Fruit fly (Drosophila melanogaster) whole organism, embryonic: ENCODE results near the gene CG43060.

ENCODE experiments used
- Antp ChIP-seq: fragments of 200-800 bp; sonication (Bioruptor generic); optimal IDR thresholded peaks from 3 replicates; lab custom pipeline; 2016; ENCODE audit warnings: missing biosample characterization, missing genetic modification characterization
- B-H2 ChIP-seq: fragments of 200-800 bp; sonication (Bioruptor generic); optimal IDR thresholded peaks from 2 replicates; lab custom pipeline; 2018; ENCODE audit warnings: missing biosample characterization, mild to moderate bottlenecking, missing genetic modification characterization
- CG10147 ChIP-seq: fragments of 200-800 bp; sonication (Bioruptor generic); optimal IDR thresholded peaks from 2 replicates; lab custom pipeline; 2019; ENCODE audit warnings: missing biosample characterization, mild to moderate bottlenecking, missing genetic modification characterization, moderate library complexity
- CG10543 ChIP-seq: fragments of 200-800 bp; sonication (Bioruptor generic); optimal IDR thresholded peaks from 3 replicates; lab custom pipeline; 2017; ENCODE audit warnings: missing biosample characterization, mild to moderate bottlenecking, missing genetic modification characterization, moderate library complexity
- CG1233 ChIP-seq: fragments of 200-800 bp; sonication (Bioruptor generic); optimal IDR thresholded peaks from 4 replicates; lab custom pipeline; 2018; ENCODE audit warnings: missing biosample characterization, mild to moderate bottlenecking, missing genetic modification characterization
- CG12769 ChIP-seq: fragments of 200-800 bp; sonication (Bioruptor generic); optimal IDR thresholded peaks from 2 replicates; lab custom pipeline; 2019; ENCODE audit warnings: missing biosample characterization, mild to moderate bottlenecking, missing genetic modification characterization, moderate library complexity
- CG13624 ChIP-seq: fragments of 200-800 bp; sonication (Bioruptor generic); optimal IDR thresholded peaks from 2 replicates; lab custom pipeline; 2016; ENCODE audit warnings: missing biosample characterization, missing genetic modification characterization
- CG14441 ChIP-seq: fragments of 200-800 bp; sonication (Bioruptor generic); IDR thresholded peaks from 2 replicates; pipeline ENCODE4 v1.3.6; 2022; ENCODE audit warnings: missing biosample characterization, missing genetic modification characterization
- CG14710 ChIP-seq: fragments of 200-800 bp; sonication (Bioruptor generic); optimal IDR thresholded peaks from 3 replicates; lab custom pipeline; 2019; ENCODE audit warnings: missing biosample characterization, mild to moderate bottlenecking, missing genetic modification characterization, moderate library complexity
- CG15479 ChIP-seq: fragments of 200-800 bp; sonication (Bioruptor generic); optimal IDR thresholded peaks from 3 replicates; lab custom pipeline; 2019; ENCODE audit warnings: missing biosample characterization, mild to moderate bottlenecking, missing genetic modification characterization, moderate library complexity
- CG16813 ChIP-seq: fragments of 200-800 bp; sonication (Bioruptor generic); IDR thresholded peaks from 3 replicates; pipeline ENCODE4 v1.3.6; 2022; ENCODE audit warnings: missing biosample characterization, missing genetic modification characterization; ENCODE audit not compliant: partially characterized antibody
- CG16815 ChIP-seq: fragments of 200-800 bp; sonication (Bioruptor generic); optimal IDR thresholded peaks from 3 replicates; lab custom pipeline; 2017; ENCODE audit warnings: missing biosample characterization, mild to moderate bottlenecking, missing genetic modification characterization
- CG17186 ChIP-seq: fragments of 200-800 bp; sonication (Bioruptor generic); optimal IDR thresholded peaks from 3 replicates; lab custom pipeline; 2017; ENCODE audit warnings: missing biosample characterization, missing genetic modification reagents, missing genetic modification characterization
- CG17361 ChIP-seq: fragments of 200-800 bp; sonication (Bioruptor generic); IDR thresholded peaks from 3 replicates; pipeline ENCODE4 v1.3.6; 2022; ENCODE audit warnings: missing biosample characterization, missing genetic modification characterization
- CG2678 ChIP-seq: fragments of 200-800 bp; sonication (Bioruptor generic); optimal IDR thresholded peaks from 3 replicates; lab custom pipeline; 2019; ENCODE audit warnings: missing biosample characterization, mild to moderate bottlenecking, missing genetic modification characterization, moderate library complexity
- CG32532 ChIP-seq: fragments of 200-800 bp; sonication (Bioruptor generic); IDR thresholded peaks from 2 replicates; pipeline ENCODE4 v1.3.6; 2022; ENCODE audit warnings: missing biosample characterization, missing genetic modification characterization
- CG34422 ChIP-seq: fragments of 200-800 bp; sonication (Bioruptor generic); IDR thresholded peaks from 3 replicates; pipeline ENCODE4 v1.3.6; 2022; ENCODE audit warnings: missing biosample characterization, missing genetic modification characterization
- CG4424 ChIP-seq: fragments of 200-800 bp; sonication (Bioruptor generic); optimal IDR thresholded peaks from 3 replicates; lab custom pipeline; 2016; ENCODE audit warnings: missing biosample characterization, missing genetic modification characterization
- CG4820 ChIP-seq: fragments of 200-800 bp; sonication (Bioruptor generic); optimal IDR thresholded peaks from 3 replicates; lab custom pipeline; 2016; ENCODE audit warnings: missing biosample characterization, missing genetic modification characterization
- CG5953 ChIP-seq: fragments of 200-800 bp; sonication (Bioruptor generic); IDR thresholded peaks from 2 replicates; pipeline ENCODE4 v1.3.6; 2022; ENCODE audit warnings: missing biosample characterization, missing genetic modification characterization
- CG6765 ChIP-seq: fragments of 200-800 bp; sonication (Bioruptor generic); optimal IDR thresholded peaks from 3 replicates; lab custom pipeline; 2017; ENCODE audit warnings: missing biosample characterization, mild to moderate bottlenecking, missing genetic modification characterization
- CG6791 ChIP-seq: fragments of 200-800 bp; sonication (Bioruptor generic); IDR thresholded peaks from 3 replicates; pipeline ENCODE4 v1.3.6; 2022; ENCODE audit warnings: missing biosample characterization, missing genetic modification characterization; ENCODE audit not compliant: partially characterized antibody
- CG7987 ChIP-seq: fragments of 200-800 bp; sonication (Bioruptor generic); optimal IDR thresholded peaks from 2 replicates; lab custom pipeline; 2018; ENCODE audit warnings: missing biosample characterization, mild to moderate bottlenecking, missing genetic modification characterization, moderate library complexity
- CG8924 ChIP-seq: fragments of 200-800 bp; optimal IDR thresholded peaks from 3 replicates; lab custom pipeline; 2019; ENCODE audit warnings: missing biosample characterization, mild to moderate bottlenecking, missing genetic modification characterization, moderate library complexity
- CoRest ChIP-seq: fragments of 200-800 bp; sonication (Bioruptor generic); optimal IDR thresholded peaks from 3 replicates; lab custom pipeline; 2018; ENCODE audit warnings: missing biosample characterization, mild to moderate bottlenecking, missing genetic modification characterization, moderate library complexity
- Elba2 ChIP-seq: fragments of 200-800 bp; sonication (Bioruptor generic); optimal IDR thresholded peaks from 3 replicates; lab custom pipeline; 2016; ENCODE audit warnings: missing biosample characterization, missing genetic modification characterization
- Ets97D ChIP-seq: fragments of 200-800 bp; sonication (Bioruptor generic); optimal IDR thresholded peaks from 3 replicates; lab custom pipeline; 2016; ENCODE audit warnings: missing biosample characterization, missing genetic modification characterization
- HmgZ ChIP-seq: fragments of 200-800 bp; sonication (Bioruptor generic); optimal IDR thresholded peaks from 2 replicates; lab custom pipeline; 2018; ENCODE audit warnings: missing biosample characterization, mild to moderate bottlenecking, missing genetic modification characterization
- MBD-R2 ChIP-seq: fragments of 200-800 bp; sonication (Bioruptor generic); IDR thresholded peaks from 2 replicates; pipeline ENCODE4 v1.3.6; 2022; ENCODE audit warnings: missing biosample characterization, missing genetic modification characterization
- Med ChIP-seq: fragments of 200-800 bp; sonication (Bioruptor generic); peaks from one replicate; lab custom pipeline; 2016; ENCODE audit warnings: missing biosample characterization, missing genetic modification characterization, mild to moderate bottlenecking, inconsistent platforms, moderate library complexity
- Nf-YC ChIP-seq: fragments of 200-800 bp; optimal IDR thresholded peaks from 3 replicates; lab custom pipeline; 2019; ENCODE audit warnings: missing biosample characterization, mild to moderate bottlenecking, missing genetic modification characterization, moderate library complexity
- Pdp1 ChIP-seq, 2 experiments: fragments of 200-800 bp; sonication (Bioruptor generic); optimal IDR thresholded peaks; 3 replicates each; lab custom pipeline; 2016; ENCODE audit warnings: missing biosample characterization in 2 of 2, missing genetic modification characterization in 2 of 2, mild to moderate bottlenecking in 1 of 2, moderate library complexity in 1 of 2
- ato ChIP-seq: fragments of 200-800 bp; sonication (Bioruptor generic); IDR thresholded peaks from 2 replicates; pipeline ENCODE4 v1.3.6; 2022; ENCODE audit warnings: missing biosample characterization, missing genetic modification characterization; ENCODE audit not compliant: partially characterized antibody
- bbx ChIP-seq: fragments of 200-800 bp; sonication (Bioruptor generic); IDR thresholded peaks from 2 replicates; pipeline ENCODE4 v1.3.6; 2022; ENCODE audit warnings: missing biosample characterization, missing genetic modification characterization; ENCODE audit not compliant: partially characterized antibody
- bcd ChIP-seq: fragments of 200-800 bp; sonication (Bioruptor generic); optimal IDR thresholded peaks from 2 replicates; lab custom pipeline; 2017; ENCODE audit warnings: missing biosample characterization, mild to moderate bottlenecking, missing genetic modification characterization
- cato ChIP-seq: fragments of 200-800 bp; sonication (Bioruptor generic); optimal IDR thresholded peaks from 2 replicates; lab custom pipeline; 2016; ENCODE audit warnings: missing biosample characterization, missing genetic modification characterization, borderline replicate concordance
- crp ChIP-seq, 2 experiments: fragments of 200-800 bp; sonication (Bioruptor generic); optimal IDR thresholded peaks; 2 replicates in 1 of 2; 3 replicates in 1 of 2; lab custom pipeline; 2017; ENCODE audit warnings: missing biosample characterization in 2 of 2, missing genetic modification characterization in 2 of 2, mild to moderate bottlenecking in 1 of 2, moderate library complexity in 1 of 2
- eve ChIP-seq, 2 experiments: fragments of >200 bp; optimal IDR thresholded peaks; 2 replicates each; lab custom pipeline; 2017; ENCODE audit warnings: missing biosample characterization in 2 of 2, missing genetic modification characterization in 2 of 2
- ftz-f1 ChIP-seq: fragments of 200-800 bp; sonication (Bioruptor generic); optimal IDR thresholded peaks from 2 replicates; lab custom pipeline; 2016; ENCODE audit warnings: missing biosample characterization, missing genetic modification characterization
- grau ChIP-seq: fragments of 200-800 bp; optimal IDR thresholded peaks from 3 replicates; lab custom pipeline; 2019; ENCODE audit warnings: missing biosample characterization, mild to moderate bottlenecking, missing genetic modification characterization, moderate library complexity
- gro ChIP-seq: fragments of 200-800 bp; sonication (Bioruptor generic); optimal IDR thresholded peaks from 2 replicates; lab custom pipeline; 2016; ENCODE audit warnings: missing biosample characterization, missing genetic modification characterization
- gsb ChIP-seq: fragments of 200-800 bp; sonication (Bioruptor generic); IDR thresholded peaks from 2 replicates; pipeline ENCODE4 v1.3.6; 2022; ENCODE audit warnings: missing biosample characterization, missing genetic modification characterization
- hb ChIP-seq: fragments of 200-800 bp; sonication (Bioruptor generic); IDR thresholded peaks from 3 replicates; pipeline ENCODE4 v1.3.6; 2022; ENCODE audit warnings: missing biosample characterization, missing genetic modification characterization; ENCODE audit not compliant: partially characterized antibody
- nerfin-2 ChIP-seq: fragments of 200-800 bp; sonication (Bioruptor generic); IDR thresholded peaks from 2 replicates; pipeline ENCODE4 v1.3.6; 2022; ENCODE audit warnings: missing biosample characterization, missing genetic modification characterization; ENCODE audit not compliant: partially characterized antibody
- nmo ChIP-seq: fragments of 200-800 bp; sonication (Bioruptor generic); optimal IDR thresholded peaks from 2 replicates; lab custom pipeline; 2018; ENCODE audit warnings: missing biosample characterization, mild to moderate bottlenecking, missing genetic modification characterization, moderate library complexity
- sisA ChIP-seq: fragments of 200-800 bp; sonication (Bioruptor generic); IDR thresholded peaks from 2 replicates; pipeline ENCODE4 v1.3.6; 2022; ENCODE audit warnings: missing biosample characterization, missing genetic modification characterization
- sug ChIP-seq: fragments of 200-800 bp; optimal IDR thresholded peaks from 2 replicates; lab custom pipeline; 2019; ENCODE audit warnings: missing biosample characterization, mild to moderate bottlenecking, missing genetic modification characterization, moderate library complexity
- twi ChIP-seq: fragments of 200-800 bp; optimal IDR thresholded peaks from 2 replicates; lab custom pipeline; 2019; ENCODE audit warnings: missing biosample characterization, mild to moderate bottlenecking, missing genetic modification characterization, moderate library complexity

CG43060 gene

DNA sequence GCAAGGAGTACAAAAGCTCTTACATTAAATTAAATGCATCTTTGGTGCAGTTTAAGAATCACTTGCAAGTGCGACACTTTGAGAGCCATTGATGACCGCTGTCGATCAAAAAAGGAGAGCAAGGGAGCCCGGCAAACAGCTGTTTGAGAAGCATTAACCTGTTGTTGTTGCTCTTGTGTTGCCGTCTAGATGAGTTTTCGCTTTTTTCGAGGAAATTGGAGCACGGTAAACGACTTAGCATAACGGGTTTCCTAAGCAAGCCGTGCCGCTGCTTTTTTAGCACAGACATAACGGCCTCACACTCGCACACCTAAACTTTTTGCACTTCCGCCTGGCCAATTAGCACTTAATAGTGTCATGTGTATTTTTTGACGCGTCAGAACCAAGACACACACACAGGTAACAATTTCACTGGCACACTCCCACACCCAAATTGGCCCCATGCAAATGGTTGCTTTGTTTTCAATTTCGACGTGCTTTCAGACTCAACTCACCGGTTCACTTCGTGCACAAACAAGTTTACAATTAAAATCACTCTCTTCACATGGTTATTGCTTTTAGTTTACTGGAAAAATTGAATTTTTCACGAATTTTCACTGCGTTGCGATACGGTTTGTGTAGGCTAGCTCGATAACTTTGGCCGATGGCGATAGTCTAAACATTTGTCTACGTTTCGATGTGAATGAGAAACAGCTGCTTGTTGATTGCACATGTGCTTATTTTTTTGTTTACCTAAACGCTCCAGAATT lies 10.7 kb upstream of the CG43060 start, which contains the start of the genes CG10903 and CG2747 (continued):
- TF ChIP-seq sug (tag; lab: Kevin White, UChicago) (peak; percentile 70), gro (GFP tag; lab: Kevin White, UChicago) (peak; percentile 76), CG10147 (GFP tag; lab: Kevin White, UChicago) (peak; percentile 50), CG14710 (tag; lab: Kevin White, UChicago) (peak; percentile 27), CG17361 (GFP tag; lab: Robert Waterston, UW) (no peak), CG7987 (GFP tag; lab: Kevin White, UChicago) (peak; percentile 42), nmo (GFP tag; lab: Kevin White, UChicago) (peak; percentile 24), CG16813 (GFP tag; lab: Robert Waterston, UW) (peak; percentile 64; the same call in 2 of the 3 replicates), grau (tag; lab: Kevin White, UChicago) (peak; percentile 9), eve (GFP tag; optimal IDR thresholded peaks at IDR 0.05; lab: Kevin White, UChicago) (no peak), CG10543 (GFP tag; lab: Kevin White, UChicago) (peak; percentile 41), CG12769 (tag; lab: Kevin White, UChicago) (peak; percentile 41), CG6791 (GFP tag; lab: Robert Waterston, UW) (peak; percentile 68; the same call in 2 of the 3 replicates), sisA (GFP tag; lab: Robert Waterston, UW) (no peak), HmgZ (peak; percentile 39), CG17186 (GFP tag; lab: Kevin White, UChicago) (peak; percentile 56), nerfin-2 (GFP tag; lab: Robert Waterston, UW) (peak; percentile 16; the same call in 1 of the 2 replicates), CG16815 (GFP tag; lab: Kevin White, UChicago) (no peak), Med (GFP tag; lab: Kevin White, UChicago) (peak; percentile 85), twi (tag; lab: Kevin White, UChicago) (peak; percentile 45), Ets97D (GFP tag; lab: Kevin White, UChicago) (peak; percentile 36), CG32532 (GFP tag; lab: Robert Waterston, UW) (no peak), CG6765 (GFP tag; lab: Kevin White, UChicago) (no peak), CG1233 (GFP tag; lab: Kevin White, UChicago) (peak; percentile 3), gsb (no peak), CG14441 (GFP tag; lab: Robert Waterston, UW) (no peak), Elba2 (GFP tag; lab: Kevin White, UChicago) (no peak), ftz-f1 (GFP tag; lab: Kevin White, UChicago) (peak; percentile 24), CG5953 (GFP tag; lab: Robert Waterston, UW) (no peak), Antp (GFP tag; lab: Kevin White, UChicago) (no peak), CG2678 (tag; lab: Kevin White, UChicago) (peak; percentile 17), B-H2 (GFP tag; lab: Kevin White, UChicago) (peak; percentile 5), bcd (GFP tag; lab: Kevin White, UChicago) (no peak), MBD-R2 (GFP tag; lab: Robert Waterston, UW) (peak; percentile 70), Pdp1 (GFP tag; optimal IDR thresholded peaks at IDR 0.05; lab: Kevin White, UChicago) (peak in 1 of 2 experiments; percentile 43), CoRest (no peak), crp (GFP tag; optimal IDR thresholded peaks at IDR 0.05; lab: Kevin White, UChicago) (peak; percentile 66 to 94), bbx (GFP tag; lab: Robert Waterston, UW) (peak; percentile 62), CG13624 (GFP tag; lab: Kevin White, UChicago) (peak; percentile 17), CG8924 (tag; lab: Kevin White, UChicago) (peak; percentile 8), ato (GFP tag; lab: Robert Waterston, UW) (peak; percentile 46; the same call in 1 of the 2 replicates), Nf-YC (tag; lab: Kevin White, UChicago) (peak; percentile 43), CG4820 (GFP tag; lab: Kevin White, UChicago) (no peak), hb (GFP tag; lab: Robert Waterston, UW) (0 out of 3 replicates have a peak, but pooled peaks have one; percentile 37), CG4424 (GFP tag; lab: Kevin White, UChicago) (no peak), cato (GFP tag; lab: Kevin White, UChicago) (no peak), CG15479 (GFP tag; lab: Kevin White, UChicago) (no peak), CG34422 (peak; percentile 25; the same call in 1 of the 3 replicates)
